Fruit fly (Drosophila melanogaster) whole organism, prepupa: Measurements from ENCODE around the gene CG3739.

Experiments used
- CG6808 ChIP-seq: fragments of 200-800 bp; sonication (Bioruptor generic); optimal IDR thresholded peaks from 3 replicates; lab custom pipeline; 2017; ENCODE audit warnings: missing biosample characterization, missing genetic modification characterization, mild to moderate bottlenecking, moderate library complexity, missing genetic modification reagents
- CG6854 ChIP-seq: fragments of 200-800 bp; sonication (Bioruptor generic); optimal IDR thresholded peaks from 2 replicates; lab custom pipeline; 2017; ENCODE audit warnings: missing biosample characterization, mild to moderate bottlenecking, missing genetic modification characterization
- Gug ChIP-seq: fragments of 200-800 bp; sonication (Bioruptor generic); IDR thresholded peaks from 2 replicates; pipeline ENCODE4 v1.3.6; 2022; ENCODE audit warnings: missing biosample characterization, missing genetic modification characterization

DNA sequence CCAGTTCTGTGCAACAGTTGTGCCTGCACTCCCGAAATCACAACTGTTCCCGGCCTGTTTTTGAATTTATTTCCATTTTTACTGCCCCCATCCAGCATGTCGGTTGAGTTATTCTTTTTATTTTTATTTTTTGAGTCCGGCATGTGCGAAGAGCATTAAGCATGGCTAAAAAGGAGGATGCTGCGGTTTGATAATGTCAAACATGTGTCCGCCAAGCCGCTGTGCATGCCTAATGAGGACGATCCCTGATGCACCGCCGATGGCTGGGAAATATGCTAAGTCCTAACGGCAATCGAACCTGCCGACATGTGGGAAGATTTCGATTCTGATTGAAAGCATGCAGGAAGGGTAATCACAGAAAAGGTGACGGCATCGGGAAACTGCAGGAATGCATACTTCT is 46.6 kb upstream of the CG3739 start:
- TF ChIP-seq CG6808 (no peak), CG6854 (no peak), Gug (no peak)
